Fruit fly (Drosophila melanogaster) whole organism: ENCODE results near the gene MAPk-Ak2.
A peak's percentile ranks its signal among the peaks of the same experiment; 100 is the strongest.

ENCODE experiments used
- CG8478 ChIP-seq: fragments of >200 bp; optimal IDR thresholded peaks from 2 replicates; lab custom pipeline; 2018; ENCODE audit warnings: inconsistent platforms
- Dll ChIP-seq: fragments of >200 bp; optimal IDR thresholded peaks from 2 replicates; lab custom pipeline; 2017
- EcR ChIP-seq, 2 experiments: fragments of >200 bp; optimal IDR thresholded peaks; 2 replicates each; lab custom pipeline; 2017; ENCODE audit warnings: missing biosample characterization in 2 of 2, missing genetic modification characterization in 2 of 2, missing genetic modification reagents in 2 of 2
- pan ChIP-seq: fragments of >200 bp; optimal IDR thresholded peaks from 2 replicates; lab custom pipeline; 2017
- psq ChIP-seq: fragments of >200 bp; optimal IDR thresholded peaks from 2 replicates; lab custom pipeline; 2017
- usp ChIP-seq: fragments of >200 bp; optimal IDR thresholded peaks from 2 replicates; lab custom pipeline; 2017; ENCODE audit warnings: missing biosample characterization, missing genetic modification characterization, mixed read lengths

The MAPk-Ak2 gene

dm6 chrX:5772409-5772808 lies 8.4 kb upstream of the MAPk-Ak2 start:
- no peak for TF ChIP-seq CG8478 (lab: Kevin White, UChicago)
- TF ChIP-seq psq (lab: Kevin White, UChicago) = no peak
- TF ChIP-seq usp (GFP tag; lab: Kevin White, UChicago) = no peak
- TF ChIP-seq EcR (GFP tag; optimal IDR thresholded peaks at IDR 0.05; lab: Kevin White, UChicago) = no peak
- TF ChIP-seq pan (lab: Kevin White, UChicago) = no peak
- no peak for TF ChIP-seq Dll

- TF ChIP-seq Dll = peak; percentile 5
- no peak for TF ChIP-seq EcR (GFP tag; optimal IDR thresholded peaks at IDR 0.05; lab: Kevin White, UChicago)
Observed at dm6 chrX:5770730-5771181, 6.8 kb upstream of the MAPk-Ak2 start, which contains the start of gene CG3097. Gene CG3097, minus strand, starts transcription at chrX:5770780.

dm6 chrX:5768602-5769251 lies 4.7 kb upstream of the MAPk-Ak2 start:
- TF ChIP-seq Dll (no peak), EcR (GFP tag; optimal IDR thresholded peaks at IDR 0.05; lab: Kevin White, UChicago) (no peak), usp (GFP tag; lab: Kevin White, UChicago) (no peak), psq (lab: Kevin White, UChicago) (no peak), pan (lab: Kevin White, UChicago) (no peak), CG8478 (lab: Kevin White, UChicago) (no peak)

- TF ChIP-seq psq (lab: Kevin White, UChicago) = no peak
- no peak for TF ChIP-seq usp (GFP tag; lab: Kevin White, UChicago)
- TF ChIP-seq Dll = no peak
- no peak for TF ChIP-seq CG8478 (lab: Kevin White, UChicago)
- no peak for TF ChIP-seq EcR (GFP tag; optimal IDR thresholded peaks at IDR 0.05; lab: Kevin White, UChicago)
- no peak for TF ChIP-seq pan (lab: Kevin White, UChicago)
Observed at dm6 chrX:5766732-5767131, 2.7 kb upstream of the MAPk-Ak2 start.

dm6 chrX:5763443-5764000 lies 481 bp downstream of the MAPk-Ak2 start:
- no peak for TF ChIP-seq psq (lab: Kevin White, UChicago)
- TF ChIP-seq Dll = no peak
- TF ChIP-seq usp (GFP tag; lab: Kevin White, UChicago) = no peak
- no peak for TF ChIP-seq CG8478 (lab: Kevin White, UChicago)
- no peak for TF ChIP-seq EcR (GFP tag; optimal IDR thresholded peaks at IDR 0.05; lab: Kevin White, UChicago)
- no peak for TF ChIP-seq pan (lab: Kevin White, UChicago)

dm6 chrX:5756146-5756545 lies 7.9 kb downstream of the MAPk-Ak2 start:
- TF ChIP-seq psq (lab: Kevin White, UChicago) (no peak), CG8478 (lab: Kevin White, UChicago) (no peak), Dll (no peak), pan (lab: Kevin White, UChicago) (no peak), usp (GFP tag; lab: Kevin White, UChicago) (no peak)

dm6 chrX:5754837-5755828 lies 8.9 kb downstream of the MAPk-Ak2 start, which contains the start of the genes lin-52 and CG15771:
Gene lin-52, minus strand, starts transcription at chrX:5754958.
Gene CG15771, plus strand, starts transcription at chrX:5755574.
- TF ChIP-seq Dll (peak; percentile 77), psq (lab: Kevin White, UChicago) (no peak)

dm6 chrX:5752838-5753237 lies 11.2 kb downstream of the MAPk-Ak2 start:
- no peak for TF ChIP-seq pan (lab: Kevin White, UChicago)
- TF ChIP-seq usp (GFP tag; lab: Kevin White, UChicago) = no peak
- TF ChIP-seq CG8478 (lab: Kevin White, UChicago) = no peak
- TF ChIP-seq Dll = no peak
- TF ChIP-seq EcR (GFP tag; optimal IDR thresholded peaks at IDR 0.05; lab: Kevin White, UChicago) = no peak
- no peak for TF ChIP-seq psq (lab: Kevin White, UChicago)

dm6 chrX:5751949-5752348 lies 12.1 kb downstream of the MAPk-Ak2 start, which contains the start of gene CG15772:
Gene CG15772, plus strand, starts transcription at chrX:5752249.
- TF ChIP-seq pan (lab: Kevin White, UChicago) (no peak), Dll (no peak), psq (lab: Kevin White, UChicago) (no peak), EcR (GFP tag; optimal IDR thresholded peaks at IDR 0.05; lab: Kevin White, UChicago) (no peak), CG8478 (lab: Kevin White, UChicago) (no peak), usp (GFP tag; lab: Kevin White, UChicago) (no peak)

- TF ChIP-seq psq (lab: Kevin White, UChicago) = no peak
- no peak for TF ChIP-seq EcR (GFP tag; optimal IDR thresholded peaks at IDR 0.05; lab: Kevin White, UChicago)
- no peak for TF ChIP-seq pan (lab: Kevin White, UChicago)
- TF ChIP-seq Dll = peak; percentile 58
- TF ChIP-seq CG8478 (lab: Kevin White, UChicago) = peak; percentile 65
- no peak for TF ChIP-seq usp (GFP tag; lab: Kevin White, UChicago)
Observed at dm6 chrX:5746864-5747861, 16.8 kb downstream of the MAPk-Ak2 start, which contains the start of the genes IntS6 and Rtel1. Gene IntS6, minus strand, starts transcription at chrX:5747254. Gene Rtel1, plus strand, starts transcription at chrX:5747747.
